Worm (Caenorhabditis elegans) whole organism, early embryonic: ENCODE data around the gene hrg-2.

Source experiments
- aly-1 ChIP-seq: sonication (generic microtip); optimal IDR thresholded peaks from 2 replicates; lab custom pipeline; 2016; ENCODE audit warnings: missing genetic modification characterization, missing compliant biosample characterization
- ceh-36 ChIP-seq: sonication (generic microtip); optimal IDR thresholded peaks from 2 replicates; lab custom pipeline; 2016; ENCODE audit warnings: missing genetic modification characterization, inconsistent platforms, missing compliant biosample characterization
- hnd-1 ChIP-seq: sonication (generic microtip); optimal IDR thresholded peaks from 2 replicates; lab custom pipeline; 2016; ENCODE audit warnings: missing genetic modification characterization, missing compliant biosample characterization

DNA sequence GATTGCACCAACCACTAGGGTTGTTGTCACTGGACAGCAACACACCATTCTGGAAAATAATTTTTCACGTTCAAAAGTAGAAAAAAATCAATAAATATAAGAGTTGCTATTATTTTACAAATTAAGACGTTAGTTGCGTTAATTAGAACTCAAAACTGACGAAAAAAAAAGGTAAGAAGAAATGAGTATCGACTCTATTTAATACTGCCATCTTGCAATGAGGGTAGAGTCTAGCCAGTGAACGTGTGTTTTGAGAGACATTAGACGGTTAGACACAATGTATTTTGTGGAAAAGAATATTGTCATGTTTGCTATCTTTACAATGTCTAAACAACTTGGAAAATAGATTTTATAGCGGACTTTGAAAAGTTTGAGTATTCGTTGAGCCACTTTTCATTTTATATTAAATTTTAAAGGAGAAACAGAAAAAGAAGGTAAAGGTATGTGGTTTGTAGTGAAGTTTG, 3.4 kb upstream of the hrg-2 start, which contains the start of gene cdr-6:
- TF ChIP-seq ceh-36 (no peak), aly-1 (tag; lab: Kevin White, UChicago) (no peak), hnd-1 (no peak)
